Worm (Caenorhabditis elegans) whole organism, L3 larva: ENCODE data around the gene gnrr-3.

Experiments used
- R02D3.7 ChIP-seq: fragments of 150-350 bp; optimal IDR thresholded peaks from 2 replicates; lab custom pipeline; 2014; ENCODE audit warnings: missing biosample characterization, missing genetic modification characterization
- ceh-16 ChIP-seq: sonication (generic microtip); optimal IDR thresholded peaks from 2 replicates; lab custom pipeline; 2017; ENCODE audit warnings: missing biosample characterization, missing genetic modification characterization
- ceh-28 ChIP-seq: fragments of 150-350 bp; optimal IDR thresholded peaks from 2 replicates; lab custom pipeline; 2014; ENCODE audit warnings: missing biosample characterization, missing genetic modification reagents, missing genetic modification characterization
- ceh-82 ChIP-seq: fragments of 150-350 bp; optimal IDR thresholded peaks from 2 replicates; lab custom pipeline; 2014; ENCODE audit warnings: missing biosample characterization, missing genetic modification characterization
- daf-12 ChIP-seq: fragments of 150-350 bp; optimal IDR thresholded peaks from 2 replicates; lab custom pipeline; 2014; ENCODE audit warnings: missing biosample characterization, missing genetic modification reagents, missing genetic modification characterization
- egl-27 ChIP-seq: sonication (generic microtip); optimal IDR thresholded peaks from 4 replicates; lab custom pipeline; 2017; ENCODE audit warnings: missing biosample characterization, missing genetic modification reagents, missing genetic modification characterization
- egl-5 ChIP-seq: fragments of 150-350 bp; optimal IDR thresholded peaks from 2 replicates; lab custom pipeline; 2017; ENCODE audit warnings: missing biosample characterization, missing genetic modification reagents, missing genetic modification characterization, inconsistent platforms
- elt-1 ChIP-seq: fragments of 150-350 bp; optimal IDR thresholded peaks from 2 replicates; lab custom pipeline; 2014; ENCODE audit warnings: missing biosample characterization, missing genetic modification characterization
- elt-2 ChIP-seq: sonication (generic microtip); optimal IDR thresholded peaks from 2 replicates; lab custom pipeline; 2016; ENCODE audit warnings: missing genetic modification reagents, mild to moderate bottlenecking, missing genetic modification characterization, missing compliant biosample characterization
- elt-3 ChIP-seq, 3 experiments: fragments of 150-350 bp in 1 of 3; sonication (generic microtip) in 2 of 3; optimal IDR thresholded peaks; 2 replicates in 2 of 3; 4 replicates in 1 of 3; lab custom pipeline; 2014 to 2017; ENCODE audit warnings: missing biosample characterization in 3 of 3, missing genetic modification characterization in 3 of 3
- eor-1 ChIP-seq, 2 experiments: fragments of 150-350 bp; optimal IDR thresholded peaks; 2 replicates each; lab custom pipeline; 2014 to 2018; ENCODE audit warnings: missing biosample characterization in 2 of 2, missing genetic modification characterization in 2 of 2
- fkh-10 ChIP-seq: sonication (generic microtip); optimal IDR thresholded peaks from 2 replicates; lab custom pipeline; 2017; ENCODE audit warnings: missing biosample characterization, missing genetic modification reagents, missing genetic modification characterization
- fkh-2 ChIP-seq: fragments of 150-350 bp; optimal IDR thresholded peaks from 2 replicates; lab custom pipeline; 2014; ENCODE audit warnings: missing biosample characterization, missing genetic modification reagents, missing genetic modification characterization
- fos-1 ChIP-seq: fragments of 150-350 bp; optimal IDR thresholded peaks from 2 replicates; lab custom pipeline; 2014; ENCODE audit warnings: missing biosample characterization, missing genetic modification characterization
- hmg-11 ChIP-seq: sonication (generic microtip); optimal IDR thresholded peaks from 2 replicates; lab custom pipeline; 2016; ENCODE audit warnings: missing genetic modification characterization, missing compliant biosample characterization
- jun-1 ChIP-seq: fragments of 150-350 bp; optimal IDR thresholded peaks from 2 replicates; lab custom pipeline; 2014; ENCODE audit warnings: missing biosample characterization, missing genetic modification reagents, missing genetic modification characterization
- lin-15B ChIP-seq: fragments of 150-350 bp; optimal IDR thresholded peaks from 2 replicates; lab custom pipeline; 2014; ENCODE audit warnings: missing biosample characterization, missing genetic modification characterization
- lin-39 ChIP-seq: fragments of 150-350 bp; optimal IDR thresholded peaks from 2 replicates; lab custom pipeline; 2018; ENCODE audit warnings: missing biosample characterization, missing genetic modification reagents, missing genetic modification characterization
- mdl-1 ChIP-seq: fragments of 150-350 bp; optimal IDR thresholded peaks from 2 replicates; lab custom pipeline; 2014; ENCODE audit warnings: missing biosample characterization, missing genetic modification characterization
- mml-1 ChIP-seq: fragments of 150-350 bp; sonication (generic microtip); optimal IDR thresholded peaks from 3 replicates; lab custom pipeline; 2014; ENCODE audit warnings: missing biosample characterization, missing genetic modification characterization
- nfya-1 ChIP-seq: sonication (generic microtip); optimal IDR thresholded peaks from 2 replicates; lab custom pipeline; 2017; ENCODE audit warnings: missing genetic modification characterization, mild to moderate bottlenecking, missing compliant biosample characterization, antibody characterized with exemption, moderate library complexity; ENCODE audit not compliant: insufficient read depth
- nhr-11 ChIP-seq: fragments of 150-350 bp; optimal IDR thresholded peaks from 2 replicates; lab custom pipeline; 2014; ENCODE audit warnings: missing biosample characterization, missing genetic modification characterization
- nhr-12 ChIP-seq: fragments of 150-350 bp; optimal IDR thresholded peaks from 2 replicates; lab custom pipeline; 2014; ENCODE audit warnings: missing biosample characterization, missing genetic modification characterization
- nhr-23 ChIP-seq: fragments of 150-350 bp; optimal IDR thresholded peaks from 2 replicates; lab custom pipeline; 2014; ENCODE audit warnings: missing biosample characterization, missing genetic modification reagents, missing genetic modification characterization
- nhr-237 ChIP-seq: fragments of 150-350 bp; optimal IDR thresholded peaks from 2 replicates; lab custom pipeline; 2014; ENCODE audit warnings: missing biosample characterization, missing genetic modification characterization
- nhr-28 ChIP-seq: fragments of 150-350 bp; optimal IDR thresholded peaks from 2 replicates; lab custom pipeline; 2014; ENCODE audit warnings: missing biosample characterization, missing genetic modification characterization
- nhr-43 ChIP-seq: sonication (generic microtip); optimal IDR thresholded peaks from 2 replicates; lab custom pipeline; 2016; ENCODE audit warnings: mild to moderate bottlenecking, missing genetic modification characterization, missing compliant biosample characterization; ENCODE audit not compliant: poor library complexity, severe bottlenecking
- nhr-67 ChIP-seq: fragments of 150-350 bp; optimal IDR thresholded peaks from 2 replicates; lab custom pipeline; 2014; ENCODE audit warnings: missing biosample characterization, missing genetic modification characterization
- nhr-76 ChIP-seq: fragments of 150-350 bp; sonication (generic microtip); optimal IDR thresholded peaks from 5 replicates; lab custom pipeline; 2014; ENCODE audit warnings: missing biosample characterization, missing genetic modification characterization
- nhr-77 ChIP-seq: fragments of 150-350 bp; optimal IDR thresholded peaks from 2 replicates; lab custom pipeline; 2014; ENCODE audit warnings: missing biosample characterization, missing genetic modification characterization
- pha-4 ChIP-seq: fragments of 150-350 bp; optimal IDR thresholded peaks from 2 replicates; lab custom pipeline; 2014; ENCODE audit warnings: missing biosample characterization, missing genetic modification reagents, missing genetic modification characterization
- pqm-1 ChIP-seq: fragments of 150-350 bp; optimal IDR thresholded peaks from 2 replicates; lab custom pipeline; 2017; ENCODE audit warnings: missing biosample characterization, missing genetic modification characterization, inconsistent platforms
- sea-2 ChIP-seq: fragments of 150-350 bp; sonication (generic microtip); optimal IDR thresholded peaks from 4 replicates; lab custom pipeline; 2014; ENCODE audit warnings: missing biosample characterization, missing genetic modification reagents, missing genetic modification characterization
- skn-1 ChIP-seq: fragments of 150-350 bp; optimal IDR thresholded peaks from 2 replicates; lab custom pipeline; 2014; ENCODE audit warnings: missing biosample characterization, missing genetic modification characterization
- snpc-4 ChIP-seq: fragments of 150-350 bp; optimal IDR thresholded peaks from 2 replicates; lab custom pipeline; 2014; ENCODE audit warnings: missing biosample characterization, missing genetic modification characterization
- tbx-2 ChIP-seq: sonication (generic microtip); optimal IDR thresholded peaks from 2 replicates; lab custom pipeline; 2016; ENCODE audit warnings: mild to moderate bottlenecking, missing genetic modification characterization, missing compliant biosample characterization
- unc-39 ChIP-seq: sonication (generic microtip); optimal IDR thresholded peaks from 4 replicates; lab custom pipeline; 2017; ENCODE audit warnings: missing biosample characterization, missing genetic modification characterization
- unc-62 ChIP-seq: fragments of 150-350 bp; sonication (generic microtip); optimal IDR thresholded peaks from 4 replicates; lab custom pipeline; 2014; ENCODE audit warnings: missing biosample characterization, missing genetic modification reagents, missing genetic modification characterization
- zag-1 ChIP-seq: fragments of 150-350 bp; optimal IDR thresholded peaks from 2 replicates; lab custom pipeline; 2014; ENCODE audit warnings: missing biosample characterization, missing genetic modification characterization
- ztf-11 ChIP-seq: fragments of 150-350 bp; optimal IDR thresholded peaks from 2 replicates; lab custom pipeline; 2014; ENCODE audit warnings: missing biosample characterization, missing genetic modification characterization
- ztf-4 ChIP-seq: fragments of 150-350 bp; optimal IDR thresholded peaks from 2 replicates; lab custom pipeline; 2014; ENCODE audit warnings: missing biosample characterization, missing genetic modification characterization

Gene gnrr-3

DNA sequence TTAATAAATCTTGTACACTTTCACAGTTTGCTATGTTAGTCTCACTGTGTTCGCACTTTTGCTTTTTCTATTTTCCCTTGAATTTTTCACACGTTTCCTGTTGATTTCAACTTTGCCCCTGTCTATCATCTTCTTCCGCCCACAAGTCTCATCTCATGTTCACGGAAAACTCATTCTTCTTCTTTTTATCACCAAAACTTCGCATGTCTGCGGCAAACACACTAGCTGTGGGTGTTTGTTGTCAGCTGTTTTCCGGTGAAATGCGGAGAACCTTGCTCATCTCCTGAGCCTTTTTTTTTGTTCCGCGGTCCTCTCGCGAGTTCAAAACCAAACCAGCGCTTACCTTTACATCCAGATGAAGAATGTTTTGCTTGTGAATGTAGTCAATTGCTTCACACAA lies 19.2 kb downstream of the gnrr-3 start:
- TF ChIP-seq nfya-1 (tag; lab: Kevin White, UChicago) (peak; percentile 1), sea-2 (no peak), egl-5 (tag; lab: Kevin White, UChicago) (peak; percentile 49)

DNA sequence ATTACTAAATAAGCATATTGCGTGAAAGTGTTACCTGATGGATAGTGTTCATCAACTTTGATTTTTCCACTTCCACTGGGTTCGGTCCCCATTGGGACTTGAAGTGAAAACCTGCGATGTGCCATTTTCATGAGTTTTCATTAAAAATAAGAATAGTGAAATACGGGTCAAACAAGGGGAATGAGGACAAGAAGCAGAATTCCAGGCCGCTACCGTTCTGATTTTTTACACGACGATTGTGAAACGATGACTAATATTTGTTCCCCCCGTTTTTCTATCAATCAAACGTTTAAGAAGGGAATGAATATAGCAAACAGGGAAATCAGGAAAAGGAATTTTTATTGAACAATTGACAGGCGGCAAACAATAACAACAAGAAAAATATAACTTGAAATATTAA lies 20.4 kb downstream of the gnrr-3 start, which contains the start of gene mlck-1:
Gene mlck-1, minus strand, starts transcription at position 101 of the 400 bp plus-strand sequence.
- TF ChIP-seq nhr-12 (tag; lab: Kevin White, UChicago) (no peak), pqm-1 (tag; lab: Kevin White, UChicago) (no peak), fkh-2 (no peak), ceh-16 (tag; lab: Kevin White, UChicago) (no peak), nhr-77 (no peak), unc-39 (tag; lab: Kevin White, UChicago) (no peak), fos-1 (tag; lab: Kevin White, UChicago) (no peak), tbx-2 (tag; lab: Kevin White, UChicago) (no peak), nhr-28 (no peak), ztf-4 (no peak), sea-2 (no peak), fkh-10 (no peak), ceh-82 (no peak)

DNA sequence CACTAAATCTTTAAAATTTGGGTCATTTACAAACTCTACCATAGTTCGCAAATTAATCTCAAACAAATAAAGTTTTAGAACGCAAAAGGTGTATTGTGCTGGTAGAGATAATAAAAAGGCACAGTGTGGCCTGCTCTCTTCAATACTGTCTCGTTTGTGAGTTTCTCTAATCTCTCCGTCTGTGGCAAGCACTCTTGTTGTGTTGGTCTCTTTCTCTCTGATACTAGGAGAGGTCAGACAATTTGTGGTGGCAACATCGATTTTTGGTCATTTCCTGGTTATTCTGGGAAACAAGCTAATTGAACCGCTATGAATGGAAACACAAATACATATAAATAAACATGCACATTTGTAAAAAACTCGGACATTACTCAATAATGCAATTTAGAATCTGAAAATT lies 25.0 kb downstream of the gnrr-3 start, which contains the start of gene ZC373.5:
Gene ZC373.5, minus strand, starts transcription at position 159 of the 400 bp plus-strand sequence.
- no peak for TF ChIP-seq nhr-76 (tag; lab: Kevin White, UChicago)
- TF ChIP-seq elt-3 (tag; optimal IDR thresholded peaks at IDR 0.05; lab: Kevin White, UChicago): no peak
- peak; percentile 54 for TF ChIP-seq ceh-28 (tag; lab: Kevin White, UChicago)
- no peak for TF ChIP-seq ztf-11 (tag; lab: Kevin White, UChicago)
- TF ChIP-seq fkh-2: no peak
- peak; percentile 73 for TF ChIP-seq elt-2 (tag; lab: Kevin White, UChicago)
- TF ChIP-seq pqm-1 (tag; lab: Kevin White, UChicago): peak; percentile 66
- no peak for TF ChIP-seq daf-12 (tag; lab: Kevin White, UChicago)
- peak; percentile 3 for TF ChIP-seq nfya-1 (tag; lab: Kevin White, UChicago)
- no peak for TF ChIP-seq elt-1 (tag; lab: Kevin White, UChicago)
- TF ChIP-seq mml-1 (tag; lab: Kevin White, UChicago): no peak
- TF ChIP-seq unc-39 (tag; lab: Kevin White, UChicago): no peak
- TF ChIP-seq egl-5 (tag; lab: Kevin White, UChicago): no peak
- no peak for TF ChIP-seq unc-62 (GFP tag; lab: Kevin White, UChicago)
- peak; percentile 7 for TF ChIP-seq hmg-11
- TF ChIP-seq zag-1 (tag; lab: Kevin White, UChicago): no peak
- no peak for TF ChIP-seq eor-1 (tag; optimal IDR thresholded peaks at IDR 0.05; lab: Kevin White, UChicago)
- TF ChIP-seq nhr-23: peak; percentile 11
- peak; percentile 57 for TF ChIP-seq pha-4 (tag; lab: Kevin White, UChicago)
- TF ChIP-seq nhr-237 (tag; lab: Kevin White, UChicago): no peak

DNA sequence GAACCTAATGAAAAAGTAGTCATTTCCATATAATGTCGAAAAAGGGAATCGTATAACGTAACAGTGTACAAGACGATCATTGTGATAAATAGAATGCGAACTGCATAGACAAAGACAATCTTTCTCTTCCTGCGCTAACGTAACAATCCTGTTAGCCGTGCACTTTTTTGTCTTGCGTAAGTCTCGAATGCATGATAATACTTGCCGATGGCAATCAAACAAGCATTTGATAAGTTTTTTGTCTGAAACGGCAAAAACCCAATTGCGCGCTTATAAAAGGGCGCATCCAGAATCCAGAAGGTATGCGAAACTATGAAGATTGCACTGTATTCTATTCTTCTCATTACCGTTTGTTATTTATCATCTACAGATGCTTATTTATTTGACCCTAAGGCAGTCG lies 25.7 kb downstream of the gnrr-3 start, which contains the start of gene dao-4:
Gene dao-4, plus strand, starts transcription at position 301 of the 400 bp plus-strand sequence.
- no peak for TF ChIP-seq zag-1 (tag; lab: Kevin White, UChicago)
- no peak for TF ChIP-seq lin-15B
- no peak for TF ChIP-seq R02D3.7 (tag; lab: Kevin White, UChicago)
- TF ChIP-seq lin-39 (tag; lab: Kevin White, UChicago): no peak
- TF ChIP-seq mdl-1: no peak
- TF ChIP-seq nhr-11: no peak
- TF ChIP-seq nhr-67: no peak
- TF ChIP-seq jun-1: no peak
- TF ChIP-seq elt-3 (tag; optimal IDR thresholded peaks at IDR 0.05; lab: Kevin White, UChicago): no peak
- no peak for TF ChIP-seq unc-62 (GFP tag; lab: Kevin White, UChicago)
- TF ChIP-seq daf-12 (tag; lab: Kevin White, UChicago): no peak
- no peak for TF ChIP-seq egl-27 (tag; lab: Kevin White, UChicago)
- TF ChIP-seq fkh-2: no peak
- TF ChIP-seq elt-2 (tag; lab: Kevin White, UChicago): no peak
- TF ChIP-seq skn-1 (tag; lab: Kevin White, UChicago): no peak
- TF ChIP-seq mml-1 (tag; lab: Kevin White, UChicago): no peak
- no peak for TF ChIP-seq nhr-43 (tag; lab: Kevin White, UChicago)
- no peak for TF ChIP-seq snpc-4 (tag; lab: Kevin White, UChicago)
